Worm (Caenorhabditis elegans) whole organism, mixed stage, embryonic: ENCODE measurements around the gene ugt-63.
A peak's percentile ranks its signal among the peaks of the same experiment; 100 is the strongest.

ENCODE experiments used
- M03D4.4 ChIP-seq: sonication (generic microtip); optimal IDR thresholded peaks from 2 replicates; lab custom pipeline; 2017; ENCODE audit warnings: mild to moderate bottlenecking, missing genetic modification characterization, missing compliant biosample characterization
- blmp-1 ChIP-seq: fragments of 150-350 bp; optimal IDR thresholded peaks from 2 replicates; lab custom pipeline; 2014; ENCODE audit warnings: missing biosample characterization, missing genetic modification characterization
- ceh-39 ChIP-seq: fragments of 150-350 bp; optimal IDR thresholded peaks from 2 replicates; lab custom pipeline; 2014; ENCODE audit warnings: missing biosample characterization, missing genetic modification characterization
- ceh-83 ChIP-seq: fragments of 200-800 bp; sonication (Bioruptor generic); optimal IDR thresholded peaks from 2 replicates; lab custom pipeline; 2018; ENCODE audit warnings: mild to moderate bottlenecking, missing genetic modification characterization, missing compliant biosample characterization
- ces-1 ChIP-seq: fragments of 150-350 bp; optimal IDR thresholded peaks from 2 replicates; lab custom pipeline; 2014; ENCODE audit warnings: missing biosample characterization, missing genetic modification reagents, missing genetic modification characterization
- cnd-1 ChIP-seq: fragments of 200-800 bp; sonication (Bioruptor generic); optimal IDR thresholded peaks from 2 replicates; lab custom pipeline; 2018; ENCODE audit warnings: mild to moderate bottlenecking, missing genetic modification characterization, missing compliant biosample characterization
- drap-1 ChIP-seq: fragments of 200-800 bp; sonication (Bioruptor generic); optimal IDR thresholded peaks from 3 replicates; lab custom pipeline; 2018; ENCODE audit warnings: mild to moderate bottlenecking, missing genetic modification characterization, missing compliant biosample characterization
- elt-1 ChIP-seq: sonication (generic microtip); optimal IDR thresholded peaks from 2 replicates; lab custom pipeline; 2017; ENCODE audit warnings: missing genetic modification characterization, mild to moderate bottlenecking, missing compliant biosample characterization, antibody characterized with exemption, moderate library complexity, borderline replicate concordance; ENCODE audit not compliant: insufficient read depth
- elt-3 ChIP-seq: fragments of 150-350 bp; optimal IDR thresholded peaks from 2 replicates; lab custom pipeline; 2014; ENCODE audit warnings: missing biosample characterization, missing genetic modification characterization
- flh-1 ChIP-seq: fragments of 200-800 bp; sonication (Bioruptor generic); optimal IDR thresholded peaks from 2 replicates; lab custom pipeline; 2018; ENCODE audit warnings: mild to moderate bottlenecking, missing genetic modification characterization, moderate library complexity, missing compliant biosample characterization
- ham-2 ChIP-seq: fragments of 200-800 bp; sonication (Bioruptor generic); optimal IDR thresholded peaks from 2 replicates; lab custom pipeline; 2018; ENCODE audit warnings: mild to moderate bottlenecking, missing genetic modification characterization, missing compliant biosample characterization
- lin-13 ChIP-seq: fragments of 150-350 bp; optimal IDR thresholded peaks from 2 replicates; lab custom pipeline; 2014; ENCODE audit warnings: missing biosample characterization, missing genetic modification characterization
- lin-32 ChIP-seq: fragments of 200-800 bp; sonication (Bioruptor generic); optimal IDR thresholded peaks from 2 replicates; lab custom pipeline; 2018; ENCODE audit warnings: mild to moderate bottlenecking, missing genetic modification characterization, missing compliant biosample characterization
- lsy-2 ChIP-seq: fragments of 150-350 bp; optimal IDR thresholded peaks from 2 replicates; lab custom pipeline; 2014; ENCODE audit warnings: missing biosample characterization, missing genetic modification characterization
- mep-1 ChIP-seq: fragments of 150-350 bp; optimal IDR thresholded peaks from 2 replicates; lab custom pipeline; 2017; ENCODE audit warnings: missing biosample characterization, missing genetic modification reagents, missing genetic modification characterization, inconsistent platforms
- nhr-12 ChIP-seq: fragments of 150-350 bp; optimal IDR thresholded peaks from 2 replicates; lab custom pipeline; 2014; ENCODE audit warnings: missing biosample characterization, missing genetic modification characterization
- nhr-2 ChIP-seq: fragments of 150-350 bp; optimal IDR thresholded peaks from 2 replicates; lab custom pipeline; 2014; ENCODE audit warnings: missing biosample characterization, missing genetic modification characterization
- nhr-237 ChIP-seq: fragments of 150-350 bp; optimal IDR thresholded peaks from 2 replicates; lab custom pipeline; 2014; ENCODE audit warnings: missing biosample characterization, missing genetic modification characterization
- nhr-28 ChIP-seq: fragments of 150-350 bp; optimal IDR thresholded peaks from 2 replicates; lab custom pipeline; 2014; ENCODE audit warnings: missing biosample characterization, missing genetic modification characterization
- nhr-76 ChIP-seq: sonication (generic microtip); optimal IDR thresholded peaks from 2 replicates; lab custom pipeline; 2017; ENCODE audit warnings: missing biosample characterization, missing genetic modification characterization
- snpc-4 ChIP-seq: fragments of 150-350 bp; optimal IDR thresholded peaks from 2 replicates; lab custom pipeline; 2014; ENCODE audit warnings: missing biosample characterization, missing genetic modification characterization
- sptf-1 ChIP-seq: sonication (generic microtip); optimal IDR thresholded peaks from 2 replicates; lab custom pipeline; 2017; ENCODE audit warnings: mild to moderate bottlenecking, missing genetic modification characterization, moderate library complexity, missing compliant biosample characterization
- tbx-8 ChIP-seq: fragments of 200-800 bp; sonication (Bioruptor generic); optimal IDR thresholded peaks from 2 replicates; lab custom pipeline; 2018; ENCODE audit warnings: mild to moderate bottlenecking, missing genetic modification characterization, moderate library complexity, missing compliant biosample characterization
- unc-39 ChIP-seq: fragments of 150-350 bp; optimal IDR thresholded peaks from 2 replicates; lab custom pipeline; 2014; ENCODE audit warnings: missing biosample characterization, missing genetic modification characterization
- unc-62 ChIP-seq: fragments of 150-350 bp; optimal IDR thresholded peaks from 2 replicates; lab custom pipeline; 2014; ENCODE audit warnings: missing biosample characterization, missing genetic modification reagents, missing genetic modification characterization
- zip-8 ChIP-seq: fragments of 150-350 bp; optimal IDR thresholded peaks from 2 replicates; lab custom pipeline; 2014; ENCODE audit warnings: missing biosample characterization, missing genetic modification characterization
- ztf-11 ChIP-seq: fragments of 150-350 bp; optimal IDR thresholded peaks from 2 replicates; lab custom pipeline; 2014; ENCODE audit warnings: missing biosample characterization, missing genetic modification characterization

ugt-63 gene

DNA sequence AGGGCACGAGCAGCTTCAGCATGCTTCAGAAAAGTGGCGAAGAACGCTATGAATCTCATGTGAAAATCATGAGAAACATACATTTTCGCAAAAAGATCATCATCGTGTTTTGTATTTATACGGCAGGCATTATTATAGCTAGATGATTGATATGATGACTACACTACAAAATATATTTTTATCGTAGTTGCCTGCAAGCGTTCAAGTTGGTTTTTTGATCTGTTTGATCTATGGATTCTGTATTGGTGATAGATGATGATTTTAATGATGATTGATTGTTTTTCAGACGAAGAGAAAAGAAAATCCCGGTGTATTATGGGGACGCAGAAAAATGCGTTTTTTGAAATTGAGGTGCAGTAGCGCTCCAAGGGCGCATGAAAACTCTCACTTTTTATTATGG is at the start of gene ugt-63:
TSS of gene ugt-63 (minus strand) at position 89 of the 400 bp plus-strand sequence.
- TF ChIP-seq ces-1 (GFP tag; lab: Kevin White, UChicago) (no peak), lsy-2 (tag; lab: Kevin White, UChicago) (no peak), elt-3 (tag; lab: Kevin White, UChicago) (no peak), sptf-1 (tag; lab: Kevin White, UChicago) (no peak), nhr-237 (tag; lab: Kevin White, UChicago) (no peak), nhr-76 (tag; lab: Kevin White, UChicago) (no peak)

- TF ChIP-seq ham-2 (GFP tag; lab: Kevin White, UChicago): no peak
- TF ChIP-seq snpc-4 (tag; lab: Kevin White, UChicago): no peak
- TF ChIP-seq cnd-1 (tag; lab: Kevin White, UChicago): no peak
- TF ChIP-seq lin-32: no peak
- no peak for TF ChIP-seq mep-1 (tag; lab: Kevin White, UChicago)
- no peak for TF ChIP-seq flh-1 (GFP tag; lab: Kevin White, UChicago)
- no peak for TF ChIP-seq nhr-12 (tag; lab: Kevin White, UChicago)
- no peak for TF ChIP-seq tbx-8 (GFP tag; lab: Kevin White, UChicago)
- TF ChIP-seq ceh-39 (tag; lab: Kevin White, UChicago): no peak
- no peak for TF ChIP-seq ces-1 (GFP tag; lab: Kevin White, UChicago)
- no peak for TF ChIP-seq ztf-11
- TF ChIP-seq elt-1: no peak
- no peak for TF ChIP-seq nhr-237 (tag; lab: Kevin White, UChicago)
- no peak for TF ChIP-seq ceh-83 (GFP tag; lab: Kevin White, UChicago)
Observed at ce11 chrV:5158302-5158701, 47.7 kb upstream of the ugt-63 start, which contains the start of gene abu-15. TSS of gene abu-15 (plus strand) at chrV:5158602.

- TF ChIP-seq ceh-83 (GFP tag; lab: Kevin White, UChicago) (no peak), lin-32 (no peak), ceh-39 (tag; lab: Kevin White, UChicago) (no peak)
Observed at ce11 chrV:5157660-5158059, 47.1 kb upstream of the ugt-63 start, which contains the start of gene srx-39. TSS of gene srx-39 (minus strand) at chrV:5157760.

DNA sequence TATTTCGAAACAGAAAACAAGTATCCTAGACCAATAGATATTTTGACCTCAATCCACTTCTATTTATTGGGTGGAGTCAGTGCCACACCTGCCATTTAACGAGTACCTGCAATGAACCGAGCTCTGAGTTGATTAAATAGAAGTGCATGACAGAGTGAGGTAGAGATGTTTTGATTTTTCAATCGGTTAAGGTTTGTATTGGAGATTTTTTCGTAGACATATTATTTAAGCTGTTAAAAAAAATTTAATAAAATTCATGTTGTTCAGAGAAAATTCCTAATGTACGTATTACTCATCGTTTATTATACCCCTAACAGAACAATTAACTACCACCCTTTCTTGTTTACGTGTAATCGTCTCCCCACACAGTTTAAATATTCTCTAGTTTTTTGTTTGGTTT is 44.9 kb upstream of the ugt-63 start, which contains the start of gene srx-38:
TSS of gene srx-38 (minus strand) at position 101 of the 400 bp plus-strand sequence.
- TF ChIP-seq unc-62 (GFP tag; lab: Kevin White, UChicago): no peak
- TF ChIP-seq M03D4.4 (tag; lab: Kevin White, UChicago): no peak
- TF ChIP-seq lin-32: no peak
- TF ChIP-seq elt-3 (tag; lab: Kevin White, UChicago): no peak

ce11 chrV:5150880-5151279 is 40.3 kb upstream of the ugt-63 start, which contains the start of gene srh-130:
TSS of gene srh-130 (plus strand) at chrV:5151180.
- TF ChIP-seq lin-32 (no peak), nhr-237 (tag; lab: Kevin White, UChicago) (no peak), lin-13 (tag; lab: Kevin White, UChicago) (no peak), ceh-83 (GFP tag; lab: Kevin White, UChicago) (no peak), mep-1 (tag; lab: Kevin White, UChicago) (no peak), cnd-1 (tag; lab: Kevin White, UChicago) (no peak), nhr-76 (tag; lab: Kevin White, UChicago) (no peak), drap-1 (no peak), blmp-1 (no peak), ztf-11 (no peak)

DNA sequence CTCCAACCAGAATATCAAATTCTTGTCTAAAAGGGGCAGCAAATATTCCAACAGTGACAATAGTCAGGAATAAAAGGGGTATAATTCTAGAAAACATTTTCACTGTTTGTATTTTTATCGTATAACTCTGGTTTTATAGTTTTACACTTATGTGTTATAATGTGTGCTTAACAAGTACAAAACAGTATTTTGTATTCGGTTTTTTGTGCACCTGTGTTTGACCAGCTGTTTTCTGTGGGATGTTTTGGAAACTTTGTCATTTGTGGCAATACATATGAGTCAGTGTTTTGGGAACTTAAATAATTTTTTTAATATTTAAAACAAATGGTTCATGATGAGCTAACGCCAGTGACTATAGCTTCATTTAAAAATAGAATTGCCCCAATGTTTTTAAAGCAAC is 35.8 kb upstream of the ugt-63 start, which contains the start of gene F14F9.6:
TSS of gene F14F9.6 (minus strand) at position 101 of the 400 bp plus-strand sequence.
- no peak for TF ChIP-seq nhr-76 (tag; lab: Kevin White, UChicago)
- TF ChIP-seq lsy-2 (tag; lab: Kevin White, UChicago): no peak
- no peak for TF ChIP-seq unc-62 (GFP tag; lab: Kevin White, UChicago)
- no peak for TF ChIP-seq nhr-28 (tag; lab: Kevin White, UChicago)
- TF ChIP-seq flh-1 (GFP tag; lab: Kevin White, UChicago): no peak
- no peak for TF ChIP-seq lin-13 (tag; lab: Kevin White, UChicago)
- TF ChIP-seq blmp-1: no peak
- TF ChIP-seq unc-39 (tag; lab: Kevin White, UChicago): no peak
- TF ChIP-seq, all 35 proteins: peak for 0

ce11 chrV:5144541-5144940 is 34.0 kb upstream of the ugt-63 start, which contains the start of gene F14F9.2:
TSS of gene F14F9.2 (plus strand) at chrV:5144841.
- no peak for TF ChIP-seq ceh-83 (GFP tag; lab: Kevin White, UChicago)
- TF ChIP-seq nhr-28 (tag; lab: Kevin White, UChicago): no peak
- no peak for TF ChIP-seq nhr-2 (tag; lab: Kevin White, UChicago)
- peak; percentile 73 for TF ChIP-seq zip-8 (tag; lab: Kevin White, UChicago)
- no peak for TF ChIP-seq nhr-76 (tag; lab: Kevin White, UChicago)
- no peak for TF ChIP-seq mep-1 (tag; lab: Kevin White, UChicago)
- TF ChIP-seq ceh-39 (tag; lab: Kevin White, UChicago): no peak
- TF ChIP-seq ces-1 (GFP tag; lab: Kevin White, UChicago): no peak
- no peak for TF ChIP-seq lin-13 (tag; lab: Kevin White, UChicago)
